Worm (Caenorhabditis elegans) whole organism, L3 larva: ENCODE data around the gene rocf-1.

ENCODE experiments used
- ama-1 ChIP-seq: fragments of 150-350 bp; optimal IDR thresholded peaks from 2 replicates; lab custom pipeline; 2018
- egl-27 ChIP-seq: sonication (generic microtip); optimal IDR thresholded peaks from 4 replicates; lab custom pipeline; 2017; ENCODE audit warnings: missing biosample characterization, missing genetic modification reagents, missing genetic modification characterization
- elt-3 ChIP-seq, 3 experiments: fragments of 150-350 bp in 1 of 3; sonication (generic microtip) in 2 of 3; optimal IDR thresholded peaks; 2 replicates in 2 of 3; 4 replicates in 1 of 3; lab custom pipeline; 2014 to 2017; ENCODE audit warnings: missing biosample characterization in 3 of 3, missing genetic modification characterization in 3 of 3
- lin-39 ChIP-seq: fragments of 150-350 bp; optimal IDR thresholded peaks from 2 replicates; lab custom pipeline; 2018; ENCODE audit warnings: missing biosample characterization, missing genetic modification reagents, missing genetic modification characterization
- nfya-1 ChIP-seq: sonication (generic microtip); optimal IDR thresholded peaks from 2 replicates; lab custom pipeline; 2017; ENCODE audit warnings: missing genetic modification characterization, mild to moderate bottlenecking, missing compliant biosample characterization, antibody characterized with exemption, moderate library complexity; ENCODE audit not compliant: insufficient read depth
- nhr-11 ChIP-seq: fragments of 150-350 bp; optimal IDR thresholded peaks from 2 replicates; lab custom pipeline; 2014; ENCODE audit warnings: missing biosample characterization, missing genetic modification characterization
- nhr-237 ChIP-seq: fragments of 150-350 bp; optimal IDR thresholded peaks from 2 replicates; lab custom pipeline; 2014; ENCODE audit warnings: missing biosample characterization, missing genetic modification characterization
- nhr-25 ChIP-seq: sonication (generic microtip); optimal IDR thresholded peaks from 2 replicates; lab custom pipeline; 2017; ENCODE audit warnings: missing biosample characterization, missing genetic modification characterization
- nhr-28 ChIP-seq: fragments of 150-350 bp; optimal IDR thresholded peaks from 2 replicates; lab custom pipeline; 2014; ENCODE audit warnings: missing biosample characterization, missing genetic modification characterization
- nhr-77 ChIP-seq: fragments of 150-350 bp; optimal IDR thresholded peaks from 2 replicates; lab custom pipeline; 2014; ENCODE audit warnings: missing biosample characterization, missing genetic modification characterization
- skn-1 ChIP-seq: fragments of 150-350 bp; optimal IDR thresholded peaks from 2 replicates; lab custom pipeline; 2014; ENCODE audit warnings: missing biosample characterization, missing genetic modification characterization
- snpc-4 ChIP-seq: fragments of 150-350 bp; optimal IDR thresholded peaks from 2 replicates; lab custom pipeline; 2014; ENCODE audit warnings: missing biosample characterization, missing genetic modification characterization
- unc-62 ChIP-seq: fragments of 150-350 bp; sonication (generic microtip); optimal IDR thresholded peaks from 4 replicates; lab custom pipeline; 2014; ENCODE audit warnings: missing biosample characterization, missing genetic modification reagents, missing genetic modification characterization
- ztf-11 ChIP-seq: fragments of 150-350 bp; optimal IDR thresholded peaks from 2 replicates; lab custom pipeline; 2014; ENCODE audit warnings: missing biosample characterization, missing genetic modification characterization

DNA sequence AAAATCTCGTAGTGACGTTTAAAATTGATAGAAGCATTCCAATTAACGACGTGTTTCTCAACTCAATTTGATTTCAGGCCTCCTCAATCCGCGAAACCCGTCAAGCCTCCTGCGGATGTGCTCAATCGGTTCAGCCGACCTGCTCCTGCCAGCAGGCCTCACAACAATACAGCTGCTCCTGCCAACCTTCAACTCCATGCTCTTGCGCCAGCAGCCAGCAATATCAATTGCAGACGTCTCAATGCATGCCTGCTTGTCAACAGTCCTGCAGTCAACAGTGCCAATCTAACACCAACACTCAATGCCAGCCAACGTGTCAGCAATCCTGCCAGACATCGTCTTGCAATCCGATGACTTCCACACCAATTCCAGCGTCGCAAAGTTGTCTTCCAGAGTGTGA lies 1.7 kb upstream of the rocf-1 start:
- TF ChIP-seq ama-1 (no peak), nhr-11 (tag; lab: Kevin White, UChicago) (no peak), lin-39 (no peak), nhr-237 (tag; lab: Kevin White, UChicago) (no peak), unc-62 (GFP tag; lab: Kevin White, UChicago) (no peak), elt-3 (tag; optimal IDR thresholded peaks at IDR 0.05; lab: Kevin White, UChicago) (no peak), snpc-4 (no peak), nhr-77 (no peak), nhr-28 (tag; lab: Kevin White, UChicago) (no peak), ztf-11 (tag; lab: Kevin White, UChicago) (no peak), egl-27 (tag; lab: Kevin White, UChicago) (no peak), skn-1 (tag; lab: Kevin White, UChicago) (no peak), nhr-25 (tag; lab: Kevin White, UChicago) (no peak), nfya-1 (tag; lab: Kevin White, UChicago) (no peak)
